Fruit fly (Drosophila melanogaster) Kc167 (cell line): ENCODE results near the gene CG3651.

Experiments used
- insv ChIP-seq: fragments of >200 bp; optimal IDR thresholded peaks from 3 replicates; lab custom pipeline; 2018; ENCODE audit warnings: missing external identifiers
- psq ChIP-seq: fragments of >200 bp; optimal IDR thresholded peaks from 2 replicates; lab custom pipeline; 2017; ENCODE audit warnings: missing external identifiers
- ttk ChIP-seq: sonication (Bioruptor generic); optimal IDR thresholded peaks from 2 replicates; lab custom pipeline; 2017; ENCODE audit warnings: missing external identifiers

DNA sequence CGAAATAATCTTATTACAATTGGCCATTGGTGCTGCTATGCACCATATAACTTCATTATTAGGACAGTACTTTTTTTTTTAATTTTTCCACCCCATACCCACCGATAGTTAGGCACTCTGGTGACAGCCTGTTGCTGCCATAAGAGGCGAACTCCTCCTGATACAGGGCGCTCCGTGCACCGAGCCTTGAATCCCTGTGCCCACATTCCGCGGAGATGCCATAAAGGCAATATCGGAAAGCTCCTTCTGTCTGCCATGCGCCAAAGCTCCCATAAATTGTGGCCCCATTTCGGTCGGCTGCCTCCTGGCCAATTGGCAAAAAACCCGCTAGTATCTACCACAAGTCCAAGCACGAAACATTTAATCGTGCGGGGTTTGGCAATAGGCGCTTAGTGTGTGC is 32.1 kb downstream of the CG3651 start:
- TF ChIP-seq ttk (no peak), psq (no peak), insv (lab: Kevin White, UChicago) (no peak)
